Worm (Caenorhabditis elegans): Measurements from ENCODE around the gene fahd-1.

Gene fahd-1

DNA sequence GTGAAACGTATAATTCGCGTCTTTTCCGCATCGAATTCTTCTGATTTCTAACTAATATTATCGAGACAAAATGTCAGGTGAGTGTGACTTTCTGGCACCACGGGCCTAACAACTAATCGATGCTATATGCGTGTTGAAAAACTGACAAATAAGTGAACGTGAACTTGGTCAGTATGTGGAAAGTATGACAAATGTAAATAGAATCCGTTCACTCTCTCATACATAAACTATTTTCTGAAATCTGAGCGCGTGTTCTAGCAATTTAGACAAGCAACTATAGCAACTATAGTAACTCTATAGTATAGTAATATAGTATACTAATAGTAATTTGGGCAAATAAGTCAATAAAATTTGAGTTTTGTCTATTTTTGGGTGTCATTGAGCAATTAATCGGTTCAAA lies 277 bp downstream of the fahd-1 start:
- TF ChIP-seq tra-4 (tag; optimal IDR thresholded peaks at IDR 0.05) (no peak), aly-1 (tag; optimal IDR thresholded peaks at IDR 0.05) (no peak), tbx-11 (GFP tag; IDR thresholded peaks at IDR 0.05) (no peak), ceh-36 (tag; optimal IDR thresholded peaks at IDR 0.05) (no peak), ceh-13 (GFP tag; optimal IDR thresholded peaks at IDR 0.05) (no peak), sea-1 (GFP tag; conservative IDR thresholded peaks at IDR 0.05) (no peak), ama-1 (optimal IDR thresholded peaks at IDR 0.05) (no peak), F13C5.2 (tag; optimal IDR thresholded peaks at IDR 0.05) (no peak), flt-1 (GFP tag; IDR thresholded peaks at IDR 0.05) (no peak), tbx-37 (GFP tag; conservative IDR thresholded peaks at IDR 0.05) (no peak), ets-7 (tag; optimal IDR thresholded peaks at IDR 0.05) (no peak), pes-1 (GFP tag; IDR thresholded peaks at IDR 0.05) (no peak), hmg-4 (GFP tag; optimal IDR thresholded peaks at IDR 0.05) (no peak), B0310.2 (tag; optimal IDR thresholded peaks at IDR 0.05) (no peak), hnd-1 (tag; optimal IDR thresholded peaks at IDR 0.05) (no peak), scrt-1 (GFP tag; IDR thresholded peaks at IDR 0.05) (no peak), hmbx-1 (tag; optimal IDR thresholded peaks at IDR 0.05) (no peak)

ce11 chrIII:7893224-7893623 lies 1.2 kb downstream of the fahd-1 start:
- TF ChIP-seq flt-1 (GFP tag; IDR thresholded peaks at IDR 0.05) (no peak), hmg-4 (GFP tag; optimal IDR thresholded peaks at IDR 0.05) (no peak), tbx-11 (GFP tag; IDR thresholded peaks at IDR 0.05) (no peak), pes-1 (GFP tag; IDR thresholded peaks at IDR 0.05) (no peak), B0310.2 (tag; optimal IDR thresholded peaks at IDR 0.05) (no peak), aly-1 (tag; optimal IDR thresholded peaks at IDR 0.05) (no peak), scrt-1 (GFP tag; IDR thresholded peaks at IDR 0.05) (no peak), F13C5.2 (tag; optimal IDR thresholded peaks at IDR 0.05) (no peak), hnd-1 (tag; optimal IDR thresholded peaks at IDR 0.05) (no peak), tra-4 (tag; optimal IDR thresholded peaks at IDR 0.05) (no peak), ceh-36 (tag; optimal IDR thresholded peaks at IDR 0.05) (no peak), ama-1 (optimal IDR thresholded peaks at IDR 0.05) (no peak), tbx-37 (GFP tag; conservative IDR thresholded peaks at IDR 0.05) (no peak), sea-1 (GFP tag; conservative IDR thresholded peaks at IDR 0.05) (no peak), hmbx-1 (tag; optimal IDR thresholded peaks at IDR 0.05) (no peak), ceh-13 (GFP tag; optimal IDR thresholded peaks at IDR 0.05) (no peak), ets-7 (tag; optimal IDR thresholded peaks at IDR 0.05) (no peak)

DNA sequence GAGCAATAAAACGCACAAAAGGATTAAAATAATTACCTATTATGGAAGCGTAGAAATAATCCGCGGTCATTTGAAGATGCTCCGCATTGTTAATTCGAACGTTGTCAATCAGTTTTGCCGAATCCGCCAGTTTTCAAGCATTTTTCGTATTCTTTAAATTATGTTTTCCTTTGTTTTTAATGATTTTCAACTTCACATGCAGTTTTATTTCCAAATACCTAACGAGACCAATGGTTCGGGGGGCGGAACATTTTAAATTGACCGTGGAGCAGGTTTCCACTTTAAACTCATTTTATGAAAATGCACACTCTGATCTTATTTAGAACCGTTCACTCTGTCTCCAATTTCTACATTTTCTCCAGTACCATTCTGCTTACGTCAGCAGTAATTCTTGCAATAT lies 2.7 kb downstream of the fahd-1 start, which contains the start of gene ZK688.4:
Gene ZK688.4, plus strand, starts transcription at position 301 of the 400 bp plus-strand sequence.
- TF ChIP-seq ets-7 (tag; optimal IDR thresholded peaks at IDR 0.05) (no peak), scrt-1 (GFP tag; IDR thresholded peaks at IDR 0.05) (no peak), ceh-13 (GFP tag; optimal IDR thresholded peaks at IDR 0.05) (no peak), pes-1 (GFP tag; IDR thresholded peaks at IDR 0.05) (no peak), aly-1 (tag; optimal IDR thresholded peaks at IDR 0.05) (no peak), hnd-1 (tag; optimal IDR thresholded peaks at IDR 0.05) (no peak), tbx-37 (GFP tag; conservative IDR thresholded peaks at IDR 0.05) (no peak), hmg-4 (GFP tag; optimal IDR thresholded peaks at IDR 0.05) (no peak), tbx-11 (GFP tag; IDR thresholded peaks at IDR 0.05) (no peak), hmbx-1 (tag; optimal IDR thresholded peaks at IDR 0.05) (no peak), B0310.2 (tag; optimal IDR thresholded peaks at IDR 0.05) (no peak), sea-1 (GFP tag; conservative IDR thresholded peaks at IDR 0.05) (no peak)

- TF ChIP-seq ceh-36 (tag; optimal IDR thresholded peaks at IDR 0.05) (no peak), hnd-1 (tag; optimal IDR thresholded peaks at IDR 0.05) (no peak), ets-7 (tag; optimal IDR thresholded peaks at IDR 0.05) (no peak), scrt-1 (GFP tag; IDR thresholded peaks at IDR 0.05) (no peak), hmg-4 (GFP tag; optimal IDR thresholded peaks at IDR 0.05) (no peak), B0310.2 (tag; optimal IDR thresholded peaks at IDR 0.05) (no peak), sea-1 (GFP tag; conservative IDR thresholded peaks at IDR 0.05) (no peak), pes-1 (GFP tag; IDR thresholded peaks at IDR 0.05) (no peak), ama-1 (optimal IDR thresholded peaks at IDR 0.05) (no peak), tbx-37 (GFP tag; conservative IDR thresholded peaks at IDR 0.05) (no peak)
These were observed 4.9 kb downstream of the fahd-1 start, which contains the start of gene ZK688.10 for ce11 chrIII:7896925-7897324. Gene ZK688.10 (minus strand): TSS chrIII:7897025.

- TF ChIP-seq sea-1 (GFP tag; conservative IDR thresholded peaks at IDR 0.05) (no peak), tbx-11 (GFP tag; IDR thresholded peaks at IDR 0.05) (no peak), ama-1 (optimal IDR thresholded peaks at IDR 0.05) (no peak)
These were observed 5.7 kb downstream of the fahd-1 start for ce11 chrIII:7897733-7898132.

- no peak for TF ChIP-seq tbx-11 (GFP tag; IDR thresholded peaks at IDR 0.05)
- TF ChIP-seq ets-7 (tag; optimal IDR thresholded peaks at IDR 0.05), result no peak
These were observed 8.7 kb downstream of the fahd-1 start, which contains the start of gene best-24 for ce11 chrIII:7900733-7901132. Gene best-24 (plus strand): TSS chrIII:7901033.

DNA sequence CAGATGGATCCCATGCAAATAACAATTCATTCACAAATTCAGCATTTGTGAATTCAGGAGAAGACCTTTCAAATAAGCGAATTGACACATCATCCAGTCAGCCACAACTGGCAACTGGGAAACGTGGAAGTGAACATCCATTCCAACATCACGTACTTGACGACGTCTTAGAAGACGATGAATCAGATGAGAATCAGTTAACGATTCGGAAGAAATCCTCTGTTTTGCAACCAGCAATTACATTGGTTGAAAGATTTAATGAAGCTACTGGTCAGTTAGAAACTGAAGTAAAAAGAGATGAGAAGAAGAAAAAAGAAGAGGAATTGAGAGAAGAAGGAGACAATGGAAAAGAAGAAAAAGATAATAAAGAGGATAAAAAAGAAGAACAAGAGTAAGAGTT lies 11.4 kb downstream of the fahd-1 start:
- no peak for TF ChIP-seq tbx-11 (GFP tag; IDR thresholded peaks at IDR 0.05)
- no peak for TF ChIP-seq tra-4 (tag; optimal IDR thresholded peaks at IDR 0.05)
- TF ChIP-seq hmbx-1 (tag; optimal IDR thresholded peaks at IDR 0.05), result no peak
- no peak for TF ChIP-seq ama-1 (optimal IDR thresholded peaks at IDR 0.05)
- TF ChIP-seq F13C5.2 (tag; optimal IDR thresholded peaks at IDR 0.05), result no peak
- no peak for TF ChIP-seq hmg-4 (GFP tag; optimal IDR thresholded peaks at IDR 0.05)
- no peak for TF ChIP-seq aly-1 (tag; optimal IDR thresholded peaks at IDR 0.05)
- no peak for TF ChIP-seq B0310.2 (tag; optimal IDR thresholded peaks at IDR 0.05)
- TF ChIP-seq hnd-1 (tag; optimal IDR thresholded peaks at IDR 0.05), result no peak
- no peak for TF ChIP-seq ceh-36 (tag; optimal IDR thresholded peaks at IDR 0.05)
- TF ChIP-seq tbx-37 (GFP tag; conservative IDR thresholded peaks at IDR 0.05), result no peak

DNA sequence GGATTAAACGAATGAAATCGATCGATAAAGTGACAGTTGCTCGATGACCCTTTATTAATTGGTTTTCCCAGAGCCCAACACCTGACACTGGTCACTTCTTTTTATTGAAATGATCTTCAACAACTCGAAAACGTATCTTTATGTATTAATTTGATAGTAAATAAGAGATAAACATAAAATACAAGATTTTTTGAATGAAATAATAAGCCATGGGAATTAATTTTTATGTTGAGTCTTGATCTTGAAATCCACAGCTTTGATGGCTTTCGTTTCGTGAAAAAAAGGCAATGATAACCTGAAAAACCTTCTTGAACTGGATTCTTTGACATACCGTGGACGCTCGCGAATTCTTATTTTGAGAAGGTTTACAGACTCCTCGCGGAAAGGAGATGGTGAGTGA lies 15.5 kb downstream of the fahd-1 start, which contains the start of gene pcp-5:
Gene pcp-5, minus strand, starts transcription at position 101 of the 400 bp plus-strand sequence.
- TF ChIP-seq flt-1 (GFP tag; IDR thresholded peaks at IDR 0.05) (no peak), F13C5.2 (tag; optimal IDR thresholded peaks at IDR 0.05) (no peak), hmg-4 (GFP tag; optimal IDR thresholded peaks at IDR 0.05) (no peak), ceh-36 (tag; optimal IDR thresholded peaks at IDR 0.05) (no peak), sea-1 (GFP tag; conservative IDR thresholded peaks at IDR 0.05) (no peak), aly-1 (tag; optimal IDR thresholded peaks at IDR 0.05) (no peak), tbx-37 (GFP tag; conservative IDR thresholded peaks at IDR 0.05) (no peak)
